Fruit fly (Drosophila melanogaster) whole organism, pupa: ENCODE measurements around the gene CG14220.
A peak's percentile ranks its signal among the peaks of the same experiment; 100 is the strongest.

Source experiments
- CG10348 ChIP-seq: fragments of 200-800 bp; sonication (Bioruptor generic); IDR thresholded peaks from 2 replicates; pipeline ENCODE4 v1.3.6; 2022; ENCODE audit warnings: missing biosample characterization, missing genetic modification characterization
- CG12605 ChIP-seq: fragments of 200-800 bp; sonication (Bioruptor generic); IDR thresholded peaks from 2 replicates; pipeline ENCODE4 v1.3.6; 2022; ENCODE audit warnings: missing biosample characterization, missing genetic modification characterization
- CG13204 ChIP-seq: fragments of 200-800 bp; sonication (Bioruptor generic); optimal IDR thresholded peaks from 2 replicates; lab custom pipeline; 2018; ENCODE audit warnings: missing biosample characterization, mild to moderate bottlenecking, missing genetic modification characterization, moderate library complexity
- CG14655 ChIP-seq: fragments of 200-800 bp; sonication (Bioruptor generic); optimal IDR thresholded peaks from 3 replicates; lab custom pipeline; 2017; ENCODE audit warnings: mild to moderate bottlenecking, missing biosample characterization, missing genetic modification reagents, missing genetic modification characterization
- CG15710 ChIP-seq: fragments of 200-800 bp; sonication (Bioruptor generic); optimal IDR thresholded peaks from 2 replicates; lab custom pipeline; 2018; ENCODE audit warnings: missing biosample characterization, mild to moderate bottlenecking, missing genetic modification characterization, moderate library complexity
- CG17806 ChIP-seq: fragments of 200-800 bp; sonication (Bioruptor generic); optimal IDR thresholded peaks from 2 replicates; lab custom pipeline; 2018; ENCODE audit warnings: missing biosample characterization, mild to moderate bottlenecking, missing genetic modification characterization, moderate library complexity
- CG32121 ChIP-seq: fragments of 200-800 bp; sonication (Bioruptor generic); IDR thresholded peaks from 2 replicates; pipeline ENCODE4 v1.3.6; 2022; ENCODE audit warnings: missing biosample characterization, missing genetic modification characterization
- CG34367 ChIP-seq: fragments of 200-800 bp; sonication (Bioruptor generic); optimal IDR thresholded peaks from 2 replicates; lab custom pipeline; 2018; ENCODE audit warnings: missing biosample characterization, mild to moderate bottlenecking, missing genetic modification characterization
- CG4496 ChIP-seq: fragments of 200-800 bp; sonication (Bioruptor generic); IDR thresholded peaks from 3 replicates; pipeline ENCODE4 v1.3.6; 2022; ENCODE audit warnings: missing biosample characterization, missing genetic modification characterization
- CG8159 ChIP-seq: fragments of 200-800 bp; sonication (Bioruptor generic); optimal IDR thresholded peaks from 3 replicates; lab custom pipeline; 2018; ENCODE audit warnings: missing biosample characterization, mild to moderate bottlenecking, missing genetic modification characterization, moderate library complexity
- CG8301 ChIP-seq: fragments of 200-800 bp; sonication (Bioruptor generic); optimal IDR thresholded peaks from 2 replicates; lab custom pipeline; 2018; ENCODE audit warnings: missing biosample characterization, mild to moderate bottlenecking, missing genetic modification characterization
- CG9948 ChIP-seq: fragments of 200-800 bp; sonication (Bioruptor generic); optimal IDR thresholded peaks from 2 replicates; lab custom pipeline; 2018; ENCODE audit warnings: missing biosample characterization, mild to moderate bottlenecking, missing genetic modification characterization, moderate library complexity
- D1 ChIP-seq: fragments of 200-800 bp; sonication (Bioruptor generic); optimal IDR thresholded peaks from 2 replicates; lab custom pipeline; 2018; ENCODE audit warnings: missing biosample characterization, mild to moderate bottlenecking, missing genetic modification characterization, moderate library complexity
- EcR ChIP-seq: fragments of 200-800 bp; sonication (Bioruptor generic); optimal IDR thresholded peaks from 3 replicates; lab custom pipeline; 2019; ENCODE audit warnings: missing biosample characterization, missing genetic modification characterization, mild to moderate bottlenecking, moderate library complexity, missing genetic modification reagents
- Ets98B ChIP-seq: fragments of 200-800 bp; sonication (Bioruptor generic); IDR thresholded peaks from 2 replicates; pipeline ENCODE4 v1.3.6; 2022; ENCODE audit warnings: missing biosample characterization, missing genetic modification characterization
- Pif1A ChIP-seq: fragments of 200-800 bp; sonication (Bioruptor generic); optimal IDR thresholded peaks from 3 replicates; lab custom pipeline; 2016; ENCODE audit warnings: missing biosample characterization, missing genetic modification characterization
- Pif1B ChIP-seq: fragments of 200-800 bp; sonication (Bioruptor generic); optimal IDR thresholded peaks from 3 replicates; lab custom pipeline; 2016; ENCODE audit warnings: missing biosample characterization, missing genetic modification characterization
- Snoo ChIP-seq: fragments of 200-800 bp; sonication (Bioruptor generic); optimal IDR thresholded peaks from 3 replicates; lab custom pipeline; 2017; ENCODE audit warnings: missing biosample characterization, mild to moderate bottlenecking, missing genetic modification characterization, inconsistent platforms
- fd96Ca ChIP-seq: fragments of 200-800 bp; sonication (Bioruptor generic); IDR thresholded peaks from 3 replicates; pipeline ENCODE4 v1.3.6; 2022; ENCODE audit warnings: missing biosample characterization, missing genetic modification characterization
- gl ChIP-seq: fragments of 200-800 bp; sonication (Bioruptor generic); optimal IDR thresholded peaks from 2 replicates; lab custom pipeline; 2018; ENCODE audit warnings: missing biosample characterization, mild to moderate bottlenecking, missing genetic modification characterization
- rn ChIP-seq: fragments of 200-800 bp; sonication (Bioruptor generic); IDR thresholded peaks from 2 replicates; pipeline ENCODE4 v1.3.6; 2022; ENCODE audit warnings: missing biosample characterization, missing genetic modification characterization

CG14220 gene

DNA sequence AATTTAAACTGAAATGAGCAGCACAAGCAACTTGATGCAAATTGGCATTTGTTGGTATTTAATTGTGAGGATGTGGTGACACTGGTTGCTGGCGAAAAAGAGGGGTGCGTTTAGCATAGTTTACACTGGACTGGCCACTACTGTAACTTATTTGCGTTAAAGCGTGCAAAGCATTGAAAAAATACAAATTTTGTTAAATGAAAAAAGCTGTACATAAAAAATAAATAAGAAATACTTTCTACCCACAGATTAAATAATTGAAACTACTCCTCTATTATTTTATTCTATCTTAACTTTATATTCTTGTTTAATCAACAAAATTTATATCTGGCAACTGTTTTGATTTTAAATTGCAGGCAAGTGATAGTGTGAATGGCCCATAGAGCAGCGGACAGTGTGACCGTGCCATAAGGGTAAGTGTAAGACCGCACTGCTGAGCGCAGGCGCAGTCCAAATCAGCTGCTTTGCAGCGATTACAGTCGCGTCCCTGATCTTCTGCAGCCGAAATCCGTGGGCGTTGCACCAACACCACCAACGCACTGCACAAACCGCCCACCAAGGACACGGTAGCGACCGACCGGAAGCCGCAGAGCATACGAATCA is 35.8 kb downstream of the CG14220 start, which contains the start of the genes Grip84 and car:
Grip84 (minus strand) TSS at position 51 of the 603 bp plus-strand sequence.
car (plus strand) TSS at position 306 of the 603 bp plus-strand sequence.
- TF ChIP-seq rn (GFP tag; lab: Robert Waterston, UW) (no peak), CG17806 (tag; lab: Kevin White, UChicago) (peak; percentile 56), CG34367 (tag; lab: Kevin White, UChicago) (peak; percentile 39), CG8301 (tag; lab: Kevin White, UChicago) (no peak), D1 (tag; lab: Kevin White, UChicago) (no peak), EcR (GFP tag; lab: Kevin White, UChicago) (no peak), CG12605 (GFP tag; lab: Robert Waterston, UW) (peak; percentile 49; the same call in 1 of the 2 replicates), CG15710 (tag; lab: Kevin White, UChicago) (peak; percentile 58), CG8159 (tag; lab: Kevin White, UChicago) (no peak), CG13204 (no peak), gl (no peak), CG10348 (GFP tag; lab: Robert Waterston, UW) (peak; percentile 14; the same call in 1 of the 2 replicates), Pif1A (no peak), CG14655 (GFP tag; lab: Kevin White, UChicago) (no peak), fd96Ca (0 out of 3 replicates have a peak, but pooled peaks have one; percentile 48), Pif1B (GFP tag; lab: Kevin White, UChicago) (no peak), Snoo (tag; lab: Kevin White, UChicago) (no peak), CG32121 (GFP tag; lab: Robert Waterston, UW) (peak; percentile 40), CG9948 (peak; percentile 65), Ets98B (GFP tag; lab: Robert Waterston, UW) (no peak; the same call in 1 of the 2 replicates), CG4496 (GFP tag; lab: Robert Waterston, UW) (no peak; the same call in 2 of the 3 replicates)
